Worm (Caenorhabditis elegans) whole organism, late embryonic: ENCODE data around the gene dhs-13.

Source experiments
- ama-1 ChIP-seq: fragments of 150-350 bp; optimal IDR thresholded peaks from 2 replicates; lab custom pipeline; 2014
- gmeb-2 ChIP-seq: sonication (generic microtip); optimal IDR thresholded peaks from 2 replicates; lab custom pipeline; 2016; ENCODE audit warnings: missing genetic modification characterization, inconsistent platforms, missing compliant biosample characterization
- hlh-6 ChIP-seq: sonication (generic microtip); optimal IDR thresholded peaks from 2 replicates; lab custom pipeline; 2016; ENCODE audit warnings: missing genotype, missing genetic modification characterization, missing compliant biosample characterization
- mec-3 ChIP-seq: sonication (generic microtip); optimal IDR thresholded peaks from 2 replicates; lab custom pipeline; 2016; ENCODE audit warnings: borderline replicate concordance, missing genetic modification characterization, missing compliant biosample characterization
- unc-55 ChIP-seq: sonication (generic microtip); optimal IDR thresholded peaks from 2 replicates; lab custom pipeline; 2017; ENCODE audit warnings: missing biosample characterization, missing genetic modification reagents, missing genetic modification characterization
- unc-86 ChIP-seq: sonication (generic microtip); optimal IDR thresholded peaks from 2 replicates; lab custom pipeline; 2016; ENCODE audit warnings: missing genetic modification characterization, missing compliant biosample characterization

ce11 chrV:1797900-1798299 is 26.4 kb upstream of the dhs-13 start, which contains the start of gene F36H9.10:
- TF ChIP-seq ama-1 (lab: Kevin White, UChicago), result no peak
- no peak for TF ChIP-seq unc-86 (tag; lab: Kevin White, UChicago)
- TF ChIP-seq unc-55 (GFP tag; lab: Kevin White, UChicago), result no peak
- TF ChIP-seq gmeb-2 (tag; lab: Kevin White, UChicago), result no peak
- no peak for TF ChIP-seq mec-3 (tag; lab: Kevin White, UChicago)
- TF ChIP-seq hlh-6 (tag; lab: Kevin White, UChicago), result no peak
